Fruit fly (Drosophila melanogaster) ovary, adult (tissue): ENCODE measurements around the gene CG11975.

ENCODE experiments used
- CG17801 ChIP-seq: fragments of 200-800 bp; optimal IDR thresholded peaks from 2 replicates; lab custom pipeline; 2019; ENCODE audit warnings: missing biosample characterization, mild to moderate bottlenecking, missing genetic modification characterization, moderate library complexity; ENCODE audit not compliant: partially characterized antibody

Gene CG11975

dm6 chr3R:8962860-8963755 lies 29.9 kb upstream of the CG11975 start, which contains the start of gene ich:
ich (minus strand) TSS chr3R:8963037.
- no peak for TF ChIP-seq CG17801 (GFP tag; lab: Kevin White, UChicago)

dm6 chr3R:8963756-8964342 lies 29.2 kb upstream of the CG11975 start:
- no peak for TF ChIP-seq CG17801 (GFP tag; lab: Kevin White, UChicago)

- no peak for TF ChIP-seq CG17801 (GFP tag; lab: Kevin White, UChicago)
These were observed 27.5 kb upstream of the CG11975 start for dm6 chr3R:8965546-8965945.

dm6 chr3R:8966598-8966997 lies 26.5 kb upstream of the CG11975 start:
- TF ChIP-seq CG17801 (GFP tag; lab: Kevin White, UChicago): no peak

dm6 chr3R:8968837-8969236 lies 24.2 kb upstream of the CG11975 start:
- no peak for TF ChIP-seq CG17801 (GFP tag; lab: Kevin White, UChicago)

dm6 chr3R:8969301-8969925 lies 23.6 kb upstream of the CG11975 start:
- TF ChIP-seq CG17801 (GFP tag; lab: Kevin White, UChicago): no peak

- TF ChIP-seq CG17801 (GFP tag; lab: Kevin White, UChicago): no peak
These were observed 23.1 kb upstream of the CG11975 start for dm6 chr3R:8969926-8970306.

dm6 chr3R:8970707-8971106 lies 22.3 kb upstream of the CG11975 start:
- TF ChIP-seq CG17801 (GFP tag; lab: Kevin White, UChicago): no peak

dm6 chr3R:8971794-8972193 lies 21.3 kb upstream of the CG11975 start:
- TF ChIP-seq CG17801 (GFP tag; lab: Kevin White, UChicago): no peak

dm6 chr3R:8976073-8976593 lies 16.9 kb upstream of the CG11975 start:
- no peak for TF ChIP-seq CG17801 (GFP tag; lab: Kevin White, UChicago)

- no peak for TF ChIP-seq CG17801 (GFP tag; lab: Kevin White, UChicago)
These were observed 14.3 kb upstream of the CG11975 start for dm6 chr3R:8978768-8979167.

dm6 chr3R:8979850-8980775 lies 12.9 kb upstream of the CG11975 start:
- no peak for TF ChIP-seq CG17801 (GFP tag; lab: Kevin White, UChicago)

dm6 chr3R:8980776-8981165 lies 12.3 kb upstream of the CG11975 start, which contains the start of gene CAHbeta:
CAHbeta (plus strand) TSS chr3R:8980860.
- peak; percentile 72 for TF ChIP-seq CG17801 (GFP tag; lab: Kevin White, UChicago)
